Fruit fly (Drosophila melanogaster): ENCODE measurements around the gene Sgs8.

- TF ChIP-seq h (optimal IDR thresholded peaks at IDR 0.05) (no peak), psq (optimal IDR thresholded peaks at IDR 0.05) (no peak), Myc (optimal IDR thresholded peaks at IDR 0.05) (no peak), ttk (optimal IDR thresholded peaks at IDR 0.05) (no peak)
These were observed 27.7 kb upstream of the Sgs8 start for dm6 chr3L:11536767-11537419.
